Fruit fly (Drosophila melanogaster) S2 (cell line): ENCODE data around the gene sra.

ENCODE experiments used
- CG8478 ChIP-seq: fragments of >200 bp; optimal IDR thresholded peaks from 2 replicates; lab custom pipeline; 2018
- CTCF ChIP-seq, 2 experiments: fragments of >200 bp; optimal IDR thresholded peaks; 2 replicates each; lab custom pipeline; 2018

- TF ChIP-seq CTCF (optimal IDR thresholded peaks at IDR 0.05; lab: Kevin White, UChicago) (peak; percentile 99 to 100), CG8478 (lab: Kevin White, UChicago) (no peak)
Measured at dm6 chr3R:16205155-16205778, 18.5 kb downstream of the sra start, which contains the start of gene mtSSB.
